Fruit fly (Drosophila melanogaster) whole organism, embryonic: ENCODE data around the gene Ir7g.

Source experiments
- CG2889 ChIP-seq: fragments of 200-800 bp; sonication (Bioruptor generic); IDR thresholded peaks from 3 replicates; pipeline ENCODE4 v1.3.6; 2022; ENCODE audit warnings: missing biosample characterization, missing genetic modification characterization
- Dll ChIP-seq: fragments of 200-800 bp; sonication (Bioruptor generic); IDR thresholded peaks from 4 replicates; pipeline ENCODE4 v1.3.6; 2022; ENCODE audit warnings: missing biosample characterization, missing genetic modification characterization; ENCODE audit not compliant: partially characterized antibody
- ara ChIP-seq: fragments of 200-800 bp; sonication (Bioruptor generic); IDR thresholded peaks from 2 replicates; pipeline ENCODE4 v1.3.6; 2022; ENCODE audit warnings: missing biosample characterization, missing genetic modification characterization
- her ChIP-seq: fragments of 200-800 bp; sonication (Bioruptor generic); optimal IDR thresholded peaks from 2 replicates; lab custom pipeline; 2016; ENCODE audit warnings: missing biosample characterization, missing genetic modification characterization

dm6 chrX:7931028-7931549, 46.6 kb downstream of the Ir7g start, which contains the start of gene mahe:
- TF ChIP-seq Dll (peak; percentile 87), her (GFP tag; lab: Kevin White, UChicago) (no peak), CG2889 (GFP tag; lab: Robert Waterston, UW) (no peak), ara (no peak)
